Worm (Caenorhabditis elegans): Measurements from ENCODE around the gene rha-1.

The rha-1 gene

DNA sequence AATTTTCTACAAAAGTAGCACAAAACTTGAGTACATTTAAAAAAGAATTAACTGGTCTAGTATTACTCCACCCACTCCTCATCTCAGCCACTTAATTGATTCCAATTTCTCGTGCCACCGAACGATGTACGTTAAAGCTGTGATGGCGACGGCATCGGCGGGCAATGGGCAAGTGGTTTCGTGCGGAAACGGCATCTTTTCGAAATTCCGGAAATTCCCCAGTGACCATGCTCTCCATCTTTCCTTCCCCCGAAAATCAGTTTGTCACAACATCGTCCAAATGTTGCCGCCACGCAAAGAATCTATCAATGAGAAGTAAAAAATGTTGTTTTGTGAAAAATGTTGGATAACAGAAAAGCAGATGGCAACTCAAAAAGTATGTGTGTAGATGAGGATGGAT is 50.5 kb downstream of the rha-1 start (continued):
- TF ChIP-seq akir-1 (GFP tag; optimal IDR thresholded peaks at IDR 0.05) (no peak), ceh-58 (GFP tag; IDR thresholded peaks at IDR 0.05) (no peak), attf-3 (GFP tag; conservative IDR thresholded peaks at IDR 0.05) (no peak), ztf-25 (GFP tag; IDR thresholded peaks at IDR 0.05) (no peak)

DNA sequence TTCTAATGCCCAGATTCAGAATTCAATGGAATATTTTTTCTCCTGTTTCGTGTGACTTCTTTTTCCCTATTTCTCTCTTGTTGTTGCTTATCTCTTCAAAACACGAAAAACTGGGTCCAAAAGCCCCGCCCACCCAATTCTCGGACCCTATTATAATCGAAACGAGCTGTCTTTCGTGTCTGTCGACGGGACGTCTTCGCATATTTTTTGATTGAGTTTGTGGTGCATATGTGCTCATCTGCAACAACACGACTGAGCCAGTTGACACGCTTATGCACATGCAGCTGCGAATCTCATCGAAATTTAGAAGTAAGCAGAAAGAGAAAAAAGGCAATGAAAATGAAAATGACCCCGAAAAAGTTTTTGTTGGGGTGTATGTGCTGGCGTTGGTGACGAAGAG is 52.5 kb downstream of the rha-1 start:
- TF ChIP-seq F10E7.11 (tag; optimal IDR thresholded peaks at IDR 0.05) (no peak), madf-3 (GFP tag; IDR thresholded peaks at IDR 0.05) (no peak), gei-17 (GFP tag; optimal IDR thresholded peaks at IDR 0.05) (no peak), B0336.3 (GFP tag; IDR thresholded peaks at IDR 0.05) (no peak), hlh-12 (tag; optimal IDR thresholded peaks at IDR 0.05) (no peak), ama-1 (optimal IDR thresholded peaks at IDR 0.05) (no peak), ama-1 (GFP tag; optimal IDR thresholded peaks at IDR 0.05) (no peak), F57C9.4 (tag; optimal IDR thresholded peaks at IDR 0.05) (no peak), F57A8.1 (GFP tag; optimal IDR thresholded peaks at IDR 0.05) (no peak), ekl-4 (GFP tag; IDR thresholded peaks at IDR 0.05) (no peak), bed-2 (GFP tag; IDR thresholded peaks at IDR 0.05) (no peak), lsy-27 (tag; optimal IDR thresholded peaks at IDR 0.05; ENCODE audit: borderline replicate concordance, insufficient read depth) (no peak), rcor-1 (GFP tag; IDR thresholded peaks at IDR 0.05) (no peak), nhr-27 (tag; optimal IDR thresholded peaks at IDR 0.05) (no peak), Y56A3A.18 (GFP tag; IDR thresholded peaks at IDR 0.05) (no peak), let-526 (GFP tag; IDR thresholded peaks at IDR 0.05) (no peak), him-1 (tag; optimal IDR thresholded peaks at IDR 0.05) (no peak), die-1 (tag; optimal IDR thresholded peaks at IDR 0.05) (no peak)

DNA sequence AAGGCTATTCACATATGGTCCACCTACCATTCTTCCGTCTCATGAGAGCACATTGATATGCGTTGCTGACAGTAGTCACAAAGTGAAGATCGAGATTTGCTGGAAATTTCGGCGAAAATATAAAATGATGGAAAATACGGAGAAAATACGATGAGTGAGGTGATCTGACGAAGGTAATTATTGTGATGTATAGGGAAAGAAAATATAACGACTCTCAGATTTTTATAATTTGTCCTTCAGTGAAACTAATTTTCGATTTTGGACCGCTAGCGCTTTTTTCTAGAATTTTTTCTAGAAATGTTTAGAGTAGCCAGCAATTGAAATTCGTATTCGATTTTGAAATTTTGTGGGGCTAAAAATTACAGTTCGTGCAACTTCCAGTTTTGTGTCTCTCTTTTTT is 54.3 kb downstream of the rha-1 start, which contains the start of gene F46C5.2:
TSS of gene F46C5.2 (minus strand) at position 101 of the 400 bp plus-strand sequence.
- TF ChIP-seq T26A5.8 (tag; optimal IDR thresholded peaks at IDR 0.05) (no peak), bed-2 (GFP tag; IDR thresholded peaks at IDR 0.05) (no peak), xnd-1 (tag; optimal IDR thresholded peaks at IDR 0.05) (no peak), lin-54 (GFP tag; optimal IDR thresholded peaks at IDR 0.05) (no peak), hmg-1.2 (GFP tag; IDR thresholded peaks at IDR 0.05) (no peak), T07F8.4 (tag; optimal IDR thresholded peaks at IDR 0.05) (no peak), ztf-3 (GFP tag; optimal IDR thresholded peaks at IDR 0.05) (no peak), ceh-27 (GFP tag; optimal IDR thresholded peaks at IDR 0.05) (no peak), attf-3 (GFP tag; conservative IDR thresholded peaks at IDR 0.05) (no peak), fkh-3 (tag; optimal IDR thresholded peaks at IDR 0.05) (no peak), C17E4.6 (GFP tag; IDR thresholded peaks at IDR 0.05) (no peak), bed-1 (GFP tag; IDR thresholded peaks at IDR 0.05) (no peak), mxl-1 (tag; optimal IDR thresholded peaks at IDR 0.05) (no peak), ztf-6 (GFP tag; IDR thresholded peaks at IDR 0.05) (no peak)
